Worm (Caenorhabditis elegans) whole organism, L4/young adult: Measurements from ENCODE around the gene ceh-18.

Experiments used
- W03F9.2 ChIP-seq: fragments of 150-350 bp; optimal IDR thresholded peaks from 2 replicates; lab custom pipeline; 2014; ENCODE audit warnings: missing biosample characterization, missing genetic modification characterization
- dao-5 ChIP-seq: sonication (generic microtip); optimal IDR thresholded peaks from 2 replicates; lab custom pipeline; 2016; ENCODE audit warnings: missing genotype, missing genetic modification characterization, moderate library complexity, missing compliant biosample characterization

DNA sequence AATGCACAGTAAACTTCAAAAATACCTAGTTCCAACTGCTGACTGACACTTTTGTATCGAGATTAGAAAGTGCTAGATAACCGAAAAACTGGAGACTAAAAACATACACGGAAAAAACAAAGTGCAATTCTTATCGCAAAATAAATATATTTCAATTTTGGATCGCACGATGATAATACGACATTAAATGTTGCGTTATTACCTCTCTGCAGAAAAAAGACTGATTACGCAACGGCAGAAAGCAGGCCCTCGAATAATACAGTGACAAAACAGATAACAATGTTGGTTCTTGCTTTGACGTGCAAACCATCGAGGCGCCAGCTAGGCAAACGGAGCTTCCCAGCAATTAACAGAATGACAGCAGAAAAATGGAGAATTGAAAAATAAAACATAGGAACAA lies 33.7 kb downstream of the ceh-18 start:
- TF ChIP-seq W03F9.2 (tag; lab: Kevin White, UChicago) = no peak
- TF ChIP-seq dao-5 = no peak
